Fruit fly (Drosophila melanogaster): Measurements from ENCODE around the gene HDAC11.

The HDAC11 gene

DNA sequence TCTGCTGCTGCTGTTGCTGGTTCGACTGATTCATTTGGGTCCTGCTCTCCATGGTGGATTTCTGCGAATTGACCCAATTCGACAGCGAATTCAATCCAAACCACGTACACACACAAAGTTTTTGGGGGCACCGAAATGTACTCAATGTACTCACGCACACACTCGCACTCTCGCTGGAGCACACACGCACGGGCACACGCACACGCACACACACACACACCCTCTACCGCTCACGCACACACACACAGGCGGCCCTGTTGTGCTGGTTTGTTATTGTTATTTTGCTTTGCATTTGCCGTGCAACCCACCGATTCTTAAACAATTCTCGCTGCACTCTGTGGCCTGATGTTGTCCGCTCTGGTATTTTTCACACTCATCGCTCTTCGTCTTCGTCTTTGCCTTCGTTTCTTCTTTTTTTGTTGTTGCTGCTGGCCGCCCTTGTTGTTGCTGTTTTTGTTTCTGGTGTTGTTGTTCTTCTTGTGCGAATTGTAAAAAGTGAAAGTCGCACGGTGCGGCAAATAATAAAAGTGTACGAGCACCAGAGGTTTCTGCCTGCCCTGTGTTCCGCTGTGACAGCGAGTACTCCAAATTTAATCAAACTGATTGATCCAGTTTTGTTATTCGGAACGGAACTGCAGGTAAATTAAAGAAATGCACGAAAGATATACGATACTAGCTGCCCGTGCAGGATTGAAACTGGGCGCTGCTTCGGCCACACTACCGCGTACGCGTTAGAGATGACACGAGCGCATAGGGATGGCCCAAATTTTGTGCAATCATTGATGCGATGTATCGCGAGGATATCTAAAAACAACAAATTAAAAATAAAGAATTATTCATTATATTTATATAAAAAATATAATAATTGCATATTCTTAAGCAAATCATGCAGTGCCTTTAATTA lies 20.1 kb upstream of the HDAC11 start, which contains the start of gene CG3744 (continued):
- TF ChIP-seq pho (GFP tag; optimal IDR thresholded peaks at IDR 0.05), result peak; percentile 58
- peak; percentile 84 for TF ChIP-seq CG4730 (GFP tag; IDR thresholded peaks at IDR 0.05)
- TF ChIP-seq Hsf (GFP tag; optimal IDR thresholded peaks at IDR 0.05), result peak; percentile 86
- peak; percentile 90 for TF ChIP-seq Rx (GFP tag; IDR thresholded peaks at IDR 0.05)
- TF ChIP-seq dm (GFP tag; optimal IDR thresholded peaks at IDR 0.05), result no peak
- TF ChIP-seq CHES-1-like (GFP tag; optimal IDR thresholded peaks at IDR 0.05), result peak; percentile 53
- peak; percentile 54 for TF ChIP-seq repo (GFP tag; optimal IDR thresholded peaks at IDR 0.05)
- peak; percentile 93 for TF ChIP-seq tgo (GFP tag; IDR thresholded peaks at IDR 0.05)
- TF ChIP-seq CG2120 (GFP tag; optimal IDR thresholded peaks at IDR 0.05), result peak; percentile 92
- peak; percentile 94 for TF ChIP-seq CG14441 (GFP tag; IDR thresholded peaks at IDR 0.05)
- TF ChIP-seq ci (GFP tag; IDR thresholded peaks at IDR 0.05), result peak; percentile 95
- TF ChIP-seq CoRest (tag; optimal IDR thresholded peaks at IDR 0.05), result peak; percentile 93
- TF ChIP-seq cato (GFP tag; optimal IDR thresholded peaks at IDR 0.05; ENCODE audit: borderline replicate concordance), result peak; percentile 29
- TF ChIP-seq CG4404 (GFP tag; IDR thresholded peaks at IDR 0.05), result peak; percentile 89
- TF ChIP-seq CG9215 (GFP tag; IDR thresholded peaks at IDR 0.05), result peak; percentile 92
- TF ChIP-seq sens-2 (GFP tag; IDR thresholded peaks at IDR 0.05), result peak; percentile 90
- peak; percentile 98 for TF ChIP-seq row (GFP tag; IDR thresholded peaks at IDR 0.05)
- no peak for TF ChIP-seq Sox100B (GFP tag; optimal IDR thresholded peaks at IDR 0.05)
- TF ChIP-seq maf-S (GFP tag; optimal IDR thresholded peaks at IDR 0.05), result peak; percentile 36
- TF ChIP-seq Bgb (GFP tag; IDR thresholded peaks at IDR 0.05; ENCODE audit: partially characterized antibody), result peak; percentile 95
- TF ChIP-seq CG13894 (tag; optimal IDR thresholded peaks at IDR 0.05), result peak; percentile 90
- peak; percentile 90 for TF ChIP-seq mam (GFP tag; optimal IDR thresholded peaks at IDR 0.05)
- peak; percentile 95 for TF ChIP-seq NfI (GFP tag; optimal IDR thresholded peaks at IDR 0.05)
- peak; percentile 54 for TF ChIP-seq Max (GFP tag; optimal IDR thresholded peaks at IDR 0.05)
- TF ChIP-seq CG2202 (tag; optimal IDR thresholded peaks at IDR 0.05), result peak; percentile 57
- peak; percentile 85 for TF ChIP-seq CG1024 (GFP tag; IDR thresholded peaks at IDR 0.05)
- peak; percentile 91 for TF ChIP-seq CG10209 (GFP tag; optimal IDR thresholded peaks at IDR 0.05)
- peak; percentile 78 for TF ChIP-seq fu2 (GFP tag; optimal IDR thresholded peaks at IDR 0.05)
- TF ChIP-seq tna (GFP tag; IDR thresholded peaks at IDR 0.05; ENCODE audit: partially characterized antibody), result peak; percentile 88
- TF ChIP-seq CG3838 (GFP tag; optimal IDR thresholded peaks at IDR 0.05), result peak; percentile 68
- no peak for TF ChIP-seq CG7745 (tag; optimal IDR thresholded peaks at IDR 0.05)
- TF ChIP-seq jumu (GFP tag; optimal IDR thresholded peaks at IDR 0.05), result peak; percentile 67
- peak; percentile 95 for TF ChIP-seq ase (GFP tag; IDR thresholded peaks at IDR 0.05)
- TF ChIP-seq run (tag; optimal IDR thresholded peaks at IDR 0.05), result peak; percentile 63
- peak; percentile 67 for TF ChIP-seq CG12219 (GFP tag; optimal IDR thresholded peaks at IDR 0.05)
- TF ChIP-seq slou (GFP tag; optimal IDR thresholded peaks at IDR 0.05), result peak; percentile 85
- peak; percentile 77 for TF ChIP-seq CG11723 (GFP tag; optimal IDR thresholded peaks at IDR 0.05)
- TF ChIP-seq p53 (GFP tag; optimal IDR thresholded peaks at IDR 0.05), result no peak
- peak; percentile 96 for TF ChIP-seq CG16813 (GFP tag; IDR thresholded peaks at IDR 0.05; ENCODE audit: partially characterized antibody)
- peak; percentile 92 for TF ChIP-seq CG17361 (GFP tag; IDR thresholded peaks at IDR 0.05)
- TF ChIP-seq CG14667 (GFP tag; IDR thresholded peaks at IDR 0.05), result peak; percentile 92
- TF ChIP-seq CG11093 (GFP tag; IDR thresholded peaks at IDR 0.05), result peak; percentile 83
- peak; percentile 0 for TF ChIP-seq grn (GFP tag; optimal IDR thresholded peaks at IDR 0.05)
- peak; percentile 60 for TF ChIP-seq Ets97D (GFP tag; optimal IDR thresholded peaks at IDR 0.05)
- peak; percentile 83 for TF ChIP-seq toy (GFP tag; IDR thresholded peaks at IDR 0.05)
- TF ChIP-seq sisA (GFP tag; IDR thresholded peaks at IDR 0.05), result peak; percentile 94
- TF ChIP-seq sc (optimal IDR thresholded peaks at IDR 0.05), result no peak
- TF ChIP-seq sc (GFP tag; optimal IDR thresholded peaks at IDR 0.05), result peak; percentile 64
- TF ChIP-seq ssp (GFP tag; IDR thresholded peaks at IDR 0.05), result peak; percentile 86
- peak; percentile 80 for TF ChIP-seq shn (GFP tag; optimal IDR thresholded peaks at IDR 0.05)
